Worm (Caenorhabditis elegans): ENCODE measurements around the gene T24H7.9.

DNA sequence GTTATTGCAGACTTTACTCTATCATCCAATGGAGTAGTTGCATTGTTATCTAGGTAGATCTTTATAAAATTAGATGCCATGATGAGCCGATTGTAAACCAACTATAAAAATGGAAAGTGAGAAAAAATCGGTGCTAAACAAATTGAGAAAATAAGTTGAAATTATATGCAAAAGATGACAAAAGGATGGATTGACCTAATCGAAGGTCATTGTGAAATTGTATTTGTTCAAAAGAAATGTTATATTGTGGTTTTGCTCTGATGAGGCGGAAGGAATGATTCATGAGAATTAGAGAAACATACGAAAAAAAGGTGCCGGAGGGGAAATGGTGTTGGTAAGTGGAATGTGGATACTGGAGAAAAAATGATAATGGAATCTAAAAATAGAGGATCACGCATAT, 45.7 kb upstream of the T24H7.9 start, which contains the start of gene scly-1:
- no peak for TF ChIP-seq pha-4 (tag; optimal IDR thresholded peaks at IDR 0.05)
- no peak for TF ChIP-seq nhr-12 (tag; optimal IDR thresholded peaks at IDR 0.05)
- TF ChIP-seq mab-5 (tag; optimal IDR thresholded peaks at IDR 0.05): no peak
- TF ChIP-seq elt-1 (tag; optimal IDR thresholded peaks at IDR 0.05; ENCODE audit: borderline replicate concordance, insufficient read depth): no peak
- no peak for TF ChIP-seq snpc-4 (tag; optimal IDR thresholded peaks at IDR 0.05)
- no peak for TF ChIP-seq mep-1 (tag; optimal IDR thresholded peaks at IDR 0.05)
- no peak for TF ChIP-seq nhr-28 (tag; optimal IDR thresholded peaks at IDR 0.05)
- no peak for TF ChIP-seq ztf-11 (tag; optimal IDR thresholded peaks at IDR 0.05)
- no peak for TF ChIP-seq lin-13 (tag; optimal IDR thresholded peaks at IDR 0.05)
- no peak for TF ChIP-seq unc-39 (tag; optimal IDR thresholded peaks at IDR 0.05)
- no peak for TF ChIP-seq nhr-237 (tag; optimal IDR thresholded peaks at IDR 0.05)
